Worm (Caenorhabditis elegans) whole organism, L1 larva: Measurements from ENCODE around the gene pals-21.
"Not testable (repeated sequence)": the region's sequence is repeated elsewhere in the genome, so short reads cannot be mapped to it uniquely, and the experiment has no call there.

Experiments
- C16A3.4 ChIP-seq: fragments of 150-350 bp; optimal IDR thresholded peaks from 2 replicates; lab custom pipeline; 2014; ENCODE audit warnings: missing biosample characterization, missing genetic modification characterization
- F16B12.6 ChIP-seq: fragments of 150-350 bp; optimal IDR thresholded peaks from 2 replicates; lab custom pipeline; 2014; ENCODE audit warnings: missing biosample characterization, missing genetic modification characterization
- aha-1 ChIP-seq: fragments of 150-350 bp; optimal IDR thresholded peaks from 2 replicates; lab custom pipeline; 2014; ENCODE audit warnings: missing biosample characterization, missing genetic modification characterization
- aly-2 ChIP-seq: fragments of 150-350 bp; optimal IDR thresholded peaks from 2 replicates; lab custom pipeline; 2014; ENCODE audit warnings: missing biosample characterization, missing genetic modification characterization
- blmp-1 ChIP-seq: fragments of 150-350 bp; optimal IDR thresholded peaks from 2 replicates; lab custom pipeline; 2014; ENCODE audit warnings: missing biosample characterization, missing genetic modification characterization
- ceh-63 ChIP-seq: fragments of 200-800 bp; sonication (Bioruptor generic); optimal IDR thresholded peaks from 2 replicates; lab custom pipeline; 2018; ENCODE audit warnings: mild to moderate bottlenecking, missing genetic modification characterization, missing compliant biosample characterization
- ceh-82 ChIP-seq, 3 experiments: fragments of 150-350 bp in 1 of 3; sonication (generic microtip) in 2 of 3; optimal IDR thresholded peaks; 2 replicates each; lab custom pipeline; 2014 to 2017; ENCODE audit warnings: missing biosample characterization in 3 of 3, missing genetic modification characterization in 3 of 3
- ceh-88 ChIP-seq: fragments of 200-800 bp; sonication (Bioruptor generic); IDR thresholded peaks from 2 replicates; pipeline ENCODE4 v1.3.6; 2022; ENCODE audit warnings: missing genetic modification characterization, missing compliant biosample characterization
- ceh-90 ChIP-seq: sonication (generic microtip); optimal IDR thresholded peaks from 2 replicates; lab custom pipeline; 2016; ENCODE audit warnings: missing genetic modification characterization, missing compliant biosample characterization
- dpl-1 ChIP-seq, 3 experiments: fragments of 150-350 bp in 2 of 3; sonication (generic microtip) in 1 of 3; optimal IDR thresholded peaks; 2 replicates each; lab custom pipeline; 2014 to 2017; ENCODE audit warnings: missing biosample characterization in 3 of 3, missing genetic modification characterization in 3 of 3, missing genetic modification reagents in 3 of 3
- efl-3 ChIP-seq: fragments of 200-800 bp; sonication (Bioruptor generic); optimal IDR thresholded peaks from 2 replicates; lab custom pipeline; 2018; ENCODE audit warnings: mild to moderate bottlenecking, missing genetic modification characterization, missing compliant biosample characterization
- egl-13 ChIP-seq: sonication (generic microtip); optimal IDR thresholded peaks from 2 replicates; lab custom pipeline; 2016; ENCODE audit warnings: missing genotype, missing genetic modification reagents, missing genetic modification characterization, missing compliant biosample characterization
- elt-2 ChIP-seq: sonication (generic microtip); optimal IDR thresholded peaks from 2 replicates; lab custom pipeline; 2016; ENCODE audit warnings: missing genetic modification characterization, mild to moderate bottlenecking, inconsistent platforms, missing compliant biosample characterization, missing genetic modification reagents
- elt-3 ChIP-seq, 6 experiments: fragments of 150-350 bp in 1 of 6; sonication (generic microtip); optimal IDR thresholded peaks; 2 replicates each; lab custom pipeline; 2017 to 2018; ENCODE audit warnings: missing biosample characterization in 6 of 6, missing genetic modification characterization in 6 of 6, inconsistent platforms in 1 of 6
- fkh-10 ChIP-seq: sonication (generic microtip); optimal IDR thresholded peaks from 2 replicates; lab custom pipeline; 2017; ENCODE audit warnings: missing biosample characterization, missing genetic modification reagents, missing genetic modification characterization
- fkh-4 ChIP-seq: sonication (generic microtip); optimal IDR thresholded peaks from 2 replicates; lab custom pipeline; 2016; ENCODE audit warnings: missing compliant biosample characterization, missing genetic modification characterization, borderline replicate concordance
- grh-1 ChIP-seq: fragments of 200-800 bp; sonication (Bioruptor generic); IDR thresholded peaks from 2 replicates; pipeline ENCODE4 v1.3.6; 2022; ENCODE audit warnings: missing genetic modification reagents, missing genetic modification characterization, missing compliant biosample characterization
- hlh-17 ChIP-seq: fragments of 200-800 bp; sonication (Bioruptor generic); optimal IDR thresholded peaks from 2 replicates; lab custom pipeline; 2018; ENCODE audit warnings: missing genetic modification characterization, mild to moderate bottlenecking, missing compliant biosample characterization, moderate library complexity, borderline replicate concordance
- hlh-4 ChIP-seq: sonication (generic microtip); optimal IDR thresholded peaks from 2 replicates; lab custom pipeline; 2016; ENCODE audit warnings: mild to moderate bottlenecking, missing genetic modification characterization, missing compliant biosample characterization
- irx-1 ChIP-seq: sonication (generic microtip); optimal IDR thresholded peaks from 2 replicates; lab custom pipeline; 2016; ENCODE audit warnings: missing genetic modification characterization, missing compliant biosample characterization
- isw-1 ChIP-seq: fragments of 200-800 bp; sonication (Bioruptor generic); IDR thresholded peaks from 2 replicates; pipeline ENCODE4 v1.3.6; 2022; ENCODE audit warnings: missing genetic modification characterization, missing compliant biosample characterization
- jun-1 ChIP-seq: fragments of 150-350 bp; optimal IDR thresholded peaks from 2 replicates; lab custom pipeline; 2014; ENCODE audit warnings: missing biosample characterization, missing genetic modification reagents, missing genetic modification characterization
- lin-35 ChIP-seq, 2 experiments: fragments of 150-350 bp; optimal IDR thresholded peaks; 2 replicates each; lab custom pipeline; 2014; ENCODE audit warnings: missing biosample characterization in 2 of 2, missing genetic modification characterization in 2 of 2, missing genetic modification reagents in 2 of 2
- lin-39 ChIP-seq: fragments of 150-350 bp; optimal IDR thresholded peaks from 2 replicates; lab custom pipeline; 2014; ENCODE audit warnings: missing biosample characterization, missing genetic modification reagents, missing genetic modification characterization
- mef-2 ChIP-seq: fragments of 150-350 bp; optimal IDR thresholded peaks from 2 replicates; lab custom pipeline; 2014; ENCODE audit warnings: missing biosample characterization, missing genetic modification characterization
- mep-1 ChIP-seq: fragments of 150-350 bp; optimal IDR thresholded peaks from 2 replicates; lab custom pipeline; 2014; ENCODE audit warnings: missing biosample characterization, missing genetic modification characterization
- nhr-19 ChIP-seq: fragments of 200-800 bp; sonication (Bioruptor generic); conservative IDR thresholded peaks from 2 replicates; pipeline ENCODE4 v1.3.6; 2022; ENCODE audit warnings: missing genetic modification characterization, missing compliant biosample characterization
- nhr-47 ChIP-seq: sonication (generic microtip); optimal IDR thresholded peaks from 2 replicates; lab custom pipeline; 2016; ENCODE audit warnings: mild to moderate bottlenecking, missing genetic modification characterization, moderate library complexity, missing compliant biosample characterization
- nhr-76 ChIP-seq: sonication (generic microtip); optimal IDR thresholded peaks from 2 replicates; lab custom pipeline; 2017; ENCODE audit warnings: missing biosample characterization, missing genetic modification characterization
- nhr-84 ChIP-seq: sonication (generic microtip); optimal IDR thresholded peaks from 2 replicates; lab custom pipeline; 2017; ENCODE audit warnings: missing biosample characterization, missing genetic modification characterization
- nhr-85 ChIP-seq: sonication (generic microtip); peaks from one replicate; lab custom pipeline; 2016; ENCODE audit warnings: missing genetic modification characterization, inconsistent platforms, missing compliant biosample characterization
- pag-3 ChIP-seq: sonication (generic microtip); optimal IDR thresholded peaks from 2 replicates; lab custom pipeline; 2017; ENCODE audit warnings: missing genetic modification characterization, mild to moderate bottlenecking, missing compliant biosample characterization, antibody characterized with exemption, borderline replicate concordance; ENCODE audit not compliant: insufficient read depth
- pqm-1 ChIP-seq: sonication (generic microtip); optimal IDR thresholded peaks from 3 replicates; lab custom pipeline; 2017; ENCODE audit warnings: missing biosample characterization, missing genetic modification characterization
- rnt-1 ChIP-seq: sonication (generic microtip); optimal IDR thresholded peaks from 2 replicates; lab custom pipeline; 2016; ENCODE audit warnings: mild to moderate bottlenecking, missing genetic modification characterization, moderate library complexity, missing compliant biosample characterization
- snpc-4 ChIP-seq: fragments of 150-350 bp; optimal IDR thresholded peaks from 2 replicates; lab custom pipeline; 2014; ENCODE audit warnings: missing biosample characterization, missing genetic modification characterization
- sptf-1 ChIP-seq: fragments of 150-350 bp; optimal IDR thresholded peaks from 2 replicates; lab custom pipeline; 2014; ENCODE audit warnings: missing biosample characterization, missing genetic modification characterization
- tlp-1 ChIP-seq: fragments of 150-350 bp; optimal IDR thresholded peaks from 2 replicates; lab custom pipeline; 2014; ENCODE audit warnings: missing biosample characterization, missing genetic modification characterization
- unc-130 ChIP-seq: fragments of 150-350 bp; optimal IDR thresholded peaks from 2 replicates; lab custom pipeline; 2017; ENCODE audit warnings: missing biosample characterization, missing genetic modification characterization, inconsistent platforms
- unc-30 ChIP-seq: sonication (generic microtip); optimal IDR thresholded peaks from 2 replicates; lab custom pipeline; 2017; ENCODE audit warnings: missing biosample characterization, missing genetic modification characterization
- unc-98 ChIP-seq: fragments of 200-800 bp; sonication (Bioruptor generic); IDR thresholded peaks from 2 replicates; pipeline ENCODE4 v1.3.6; 2022; ENCODE audit warnings: missing genetic modification characterization, missing compliant biosample characterization
- xbp-1 ChIP-seq: sonication (generic microtip); optimal IDR thresholded peaks from 2 replicates; lab custom pipeline; 2016; ENCODE audit warnings: missing genetic modification characterization, missing compliant biosample characterization
- zag-1 ChIP-seq: fragments of 150-350 bp; optimal IDR thresholded peaks from 2 replicates; lab custom pipeline; 2014; ENCODE audit warnings: missing biosample characterization, missing genetic modification characterization
- ztf-11 ChIP-seq, 2 experiments: sonication (generic microtip); optimal IDR thresholded peaks; 2 replicates each; lab custom pipeline; 2016 to 2017; ENCODE audit warnings: missing genetic modification characterization in 2 of 2, missing biosample characterization in 1 of 2, missing compliant biosample characterization in 1 of 2

pals-21 gene

ce11 chrIII:1372563-1372962 is 7.9 kb downstream of the pals-21 start:
- TF ChIP-seq nhr-84 (no peak), zag-1 (tag; lab: Kevin White, UChicago) (no peak), lin-35 (GFP tag; optimal IDR thresholded peaks at IDR 0.05; lab: Kevin White, UChicago) (no peak), unc-98 (GFP tag; lab: Robert Waterston, UW) (no peak), ceh-88 (GFP tag; lab: Robert Waterston, UW) (no peak), rnt-1 (tag; lab: Kevin White, UChicago) (no peak), ceh-82 (tag; optimal IDR thresholded peaks at IDR 0.05; lab: Kevin White, UChicago) (no peak), elt-2 (tag; lab: Kevin White, UChicago) (no peak), blmp-1 (tag; lab: Kevin White, UChicago) (no peak), ceh-63 (no peak), irx-1 (no peak)

DNA sequence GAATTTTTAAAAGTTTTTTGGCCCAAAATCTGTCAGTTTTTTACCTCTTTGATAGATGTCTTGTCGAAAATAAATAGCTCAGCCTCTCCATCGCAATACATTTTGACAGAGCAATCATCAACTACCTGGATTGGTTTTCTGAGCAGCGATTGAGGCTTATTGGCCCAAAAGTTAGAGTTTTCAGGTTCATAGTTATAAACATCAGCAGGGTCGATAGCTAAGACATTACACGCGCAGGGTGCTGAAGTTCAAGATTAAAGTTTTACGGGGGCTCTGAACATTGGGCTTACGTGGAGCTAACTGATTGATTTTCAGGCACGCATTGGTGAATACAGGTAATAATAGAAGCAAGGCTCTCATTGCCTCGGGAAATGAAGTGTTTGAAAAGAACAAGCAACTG is 20.8 kb downstream of the pals-21 start, which contains the start of gene Y82E9BR.9:
Y82E9BR.9 (minus strand) TSS at position 101 of the 400 bp plus-strand sequence.
- TF ChIP-seq mep-1 (no peak), unc-130 (tag; lab: Kevin White, UChicago) (no peak), elt-3 (tag; optimal IDR thresholded peaks at IDR 0.05; lab: Kevin White, UChicago) (no peak), ceh-82 (tag; optimal IDR thresholded peaks at IDR 0.05; lab: Kevin White, UChicago) (no peak), grh-1 (GFP tag; lab: Robert Waterston, UW) (no peak), dpl-1 (GFP tag; optimal IDR thresholded peaks at IDR 0.05; lab: Kevin White, UChicago) (no peak), aha-1 (tag; lab: Kevin White, UChicago) (no peak), nhr-47 (no peak), hlh-17 (no peak), F16B12.6 (no peak), ceh-90 (tag; lab: Kevin White, UChicago) (no peak), C16A3.4 (tag; lab: Kevin White, UChicago) (no peak)

DNA sequence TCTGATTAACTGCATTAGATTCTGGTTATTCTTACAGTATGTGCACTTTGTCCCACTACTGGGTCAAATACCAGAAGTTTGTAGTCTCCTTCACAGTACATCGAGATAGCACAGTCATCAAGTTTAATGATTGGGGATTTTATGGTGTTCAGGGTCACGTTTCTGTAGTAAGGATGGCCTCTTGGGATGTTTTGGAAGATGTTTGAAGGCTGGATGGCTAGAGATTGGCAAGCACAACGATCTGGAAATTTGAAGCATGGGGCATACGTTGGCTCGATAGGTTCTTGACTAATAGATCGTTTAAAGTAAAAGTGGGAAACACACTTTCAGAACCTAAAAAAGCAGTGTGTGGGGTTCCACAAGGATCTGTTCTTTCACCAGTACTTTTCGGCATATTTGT is 22.5 kb downstream of the pals-21 start, which contains the start of gene Y82E9BR.8:
Y82E9BR.8 (minus strand) TSS at position 101 of the 400 bp plus-strand sequence.
- not testable (repeated sequence) for TF ChIP-seq nhr-76 (tag; lab: Kevin White, UChicago); snpc-4 (tag; lab: Kevin White, UChicago); mef-2
- TF ChIP-seq, all 84 proteins: peak for 0; not testable (repeated sequence) for 84

DNA sequence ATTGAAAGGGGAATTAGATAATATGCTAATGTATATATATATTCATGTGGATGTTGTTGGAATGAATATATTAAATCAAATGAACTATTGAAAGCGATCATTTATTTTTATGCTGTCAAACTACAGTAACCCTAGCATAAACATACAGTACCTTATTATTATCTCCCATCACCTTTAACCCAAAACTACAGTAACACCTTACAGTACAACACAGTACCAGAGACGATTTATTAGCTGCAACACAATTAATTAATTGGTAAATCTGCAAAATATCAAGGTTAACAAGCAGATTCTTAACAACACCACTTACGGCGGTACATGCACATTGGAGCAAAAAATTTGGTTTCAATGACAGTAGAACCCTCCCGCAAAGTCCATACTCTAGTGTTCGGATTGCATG is 25.1 kb downstream of the pals-21 start, which contains the start of gene Y82E9BL.1:
Y82E9BL.1 (minus strand) TSS at position 101 of the 400 bp plus-strand sequence.
- TF ChIP-seq rnt-1 (tag; lab: Kevin White, UChicago) (no peak), egl-13 (no peak), ztf-11 (tag; optimal IDR thresholded peaks at IDR 0.05; lab: Kevin White, UChicago) (no peak), pqm-1 (no peak), aly-2 (tag; lab: Kevin White, UChicago) (no peak), jun-1 (tag; lab: Kevin White, UChicago) (no peak), F16B12.6 (no peak)

DNA sequence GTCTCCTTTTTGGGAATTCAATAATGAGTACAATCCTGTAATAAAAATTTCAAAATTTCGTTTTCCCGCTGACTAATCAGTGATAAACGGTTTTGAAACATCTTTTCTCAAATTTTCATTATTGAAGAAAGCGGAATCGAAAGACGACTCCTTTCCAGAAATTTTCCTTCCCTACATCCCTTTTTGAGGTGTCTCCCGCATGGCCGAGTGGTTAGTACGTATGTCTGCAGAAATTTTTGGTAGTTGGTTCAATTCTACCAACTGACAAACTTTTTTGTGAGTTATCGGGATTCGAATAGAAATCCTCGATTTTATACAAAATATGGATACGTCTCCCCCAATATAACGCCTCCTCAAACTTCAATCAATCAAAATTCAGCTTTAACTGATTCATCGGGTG is 25.9 kb downstream of the pals-21 start:
- TF ChIP-seq nhr-84 (no peak), nhr-19 (GFP tag; lab: Robert Waterston, UW) (no peak), xbp-1 (tag; lab: Kevin White, UChicago) (no peak), unc-30 (tag; lab: Kevin White, UChicago) (no peak), sptf-1 (tag; lab: Kevin White, UChicago) (no peak), dpl-1 (GFP tag; optimal IDR thresholded peaks at IDR 0.05; lab: Kevin White, UChicago) (no peak), lin-39 (tag; lab: Kevin White, UChicago) (no peak), tlp-1 (tag; lab: Kevin White, UChicago) (no peak), elt-3 (tag; optimal IDR thresholded peaks at IDR 0.05; lab: Kevin White, UChicago) (no peak), hlh-4 (no peak), efl-3 (no peak), isw-1 (GFP tag; lab: Robert Waterston, UW) (no peak), nhr-85 (tag; lab: Kevin White, UChicago) (no peak), fkh-10 (GFP tag; lab: Kevin White, UChicago) (no peak), unc-130 (tag; lab: Kevin White, UChicago) (no peak), fkh-4 (no peak), pag-3 (tag; lab: Kevin White, UChicago) (no peak)
- TF ChIP-seq, all 84 proteins: peak for 0
